Fruit fly (Drosophila melanogaster) Kc167 (cell line): ENCODE data around the gene ckd.

Experiments used
- h ChIP-seq: fragments of >200 bp; optimal IDR thresholded peaks from 3 replicates; lab custom pipeline; 2018; ENCODE audit warnings: missing external identifiers
- insv ChIP-seq: fragments of >200 bp; optimal IDR thresholded peaks from 3 replicates; lab custom pipeline; 2018; ENCODE audit warnings: missing external identifiers
- psq ChIP-seq: fragments of >200 bp; optimal IDR thresholded peaks from 2 replicates; lab custom pipeline; 2017; ENCODE audit warnings: missing external identifiers
- ttk ChIP-seq: sonication (Bioruptor generic); optimal IDR thresholded peaks from 2 replicates; lab custom pipeline; 2017; ENCODE audit warnings: missing external identifiers

DNA sequence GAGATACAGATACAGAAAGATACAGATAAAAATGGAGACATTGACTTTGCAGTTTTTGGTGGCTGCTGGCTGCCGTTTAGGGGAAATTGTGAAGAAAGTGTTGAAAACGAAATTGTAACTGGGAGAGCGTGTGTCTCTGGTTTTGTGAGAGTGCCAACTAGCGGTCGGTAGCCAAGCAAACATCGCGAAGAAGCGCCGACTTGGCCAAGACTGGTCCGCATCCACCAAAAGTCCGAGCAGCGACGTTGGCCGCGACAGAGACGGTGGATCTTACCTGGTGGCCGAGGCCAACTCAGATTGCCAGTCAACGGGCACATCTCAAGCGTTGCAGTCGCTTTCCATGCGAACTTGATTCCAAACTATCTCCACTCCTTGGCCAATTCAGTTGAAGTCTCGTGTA, 13.1 kb downstream of the ckd start, which contains the start of gene CG14960:
- TF ChIP-seq psq (lab: Kevin White, UChicago) = no peak
- TF ChIP-seq insv (lab: Kevin White, UChicago) = no peak
- TF ChIP-seq ttk (lab: Kevin White, UChicago) = no peak
- no peak for TF ChIP-seq h (lab: Kevin White, UChicago)
